Comparison of ENCODE assay signal across 1 worm cellular context in genomic region chrX:2242568-2243185, ce11.
TF ChIP-seq lines count a peak whose summit lies in the region.

TSS of gene rpl-11.2 (minus strand) at chrX:2242618.

TF ChIP-seq in whole organism, L4 larva, 104 proteins besides CTCF, POLR2A, EP300 and RAD21 (continued from another document):
- no peak for TF ChIP-seq lim-7 (GFP tag; IDR thresholded peaks at IDR 0.05; lab: Robert Waterston, UW)
- peak; percentile 97 for TF ChIP-seq nhr-77 (tag; optimal IDR thresholded peaks at IDR 0.05; lab: Kevin White, UChicago)
- TF ChIP-seq nhr-11 (tag; optimal IDR thresholded peaks at IDR 0.05; lab: Kevin White, UChicago), result peak; percentile 99
- TF ChIP-seq ztf-7 (tag; optimal IDR thresholded peaks at IDR 0.05; lab: Kevin White, UChicago), result peak; percentile 88
- TF ChIP-seq spr-3 (GFP tag; optimal IDR thresholded peaks at IDR 0.05; lab: Kevin White, UChicago), result peak; percentile 58
- no peak for TF ChIP-seq daf-8 (GFP tag; IDR thresholded peaks at IDR 0.05; lab: Robert Waterston, UW)
- peak; percentile 85 for TF ChIP-seq Y75B8A.6 (GFP tag; IDR thresholded peaks at IDR 0.05; lab: Robert Waterston, UW)
- peak in 1 of 2 experiments; percentile 88 for TF ChIP-seq hif-1 (tag; optimal IDR thresholded peaks at IDR 0.05; lab: Kevin White, UChicago)
- TF ChIP-seq mxl-2 (GFP tag; conservative IDR thresholded peaks at IDR 0.05; lab: Robert Waterston, UW), result no peak
- TF ChIP-seq nhr-41 (GFP tag; IDR thresholded peaks at IDR 0.05; lab: Robert Waterston, UW), result no peak
- TF ChIP-seq F26F4.8 (GFP tag; conservative IDR thresholded peaks at IDR 0.05; lab: Robert Waterston, UW), result no peak
- peak; percentile 99 for TF ChIP-seq fkh-10 (GFP tag; optimal IDR thresholded peaks at IDR 0.05; lab: Kevin White, UChicago)
- TF ChIP-seq hmg-1.1 (GFP tag; IDR thresholded peaks at IDR 0.05; lab: Robert Waterston, UW), result peak; percentile 94
- TF ChIP-seq dmd-6 (GFP tag; IDR thresholded peaks at IDR 0.05; lab: Robert Waterston, UW), result peak; percentile 96
- TF ChIP-seq ztf-11 (tag; optimal IDR thresholded peaks at IDR 0.05; lab: Kevin White, UChicago), result no peak
- TF ChIP-seq mes-2 (tag; optimal IDR thresholded peaks at IDR 0.05; lab: Kevin White, UChicago; ENCODE audit: poor library complexity, severe bottlenecking), result peak; percentile 93
- peak; percentile 73 for TF ChIP-seq zag-1 (tag; optimal IDR thresholded peaks at IDR 0.05; lab: Kevin White, UChicago)
- peak; percentile 86 for TF ChIP-seq T20F7.1 (GFP tag; optimal IDR thresholded peaks at IDR 0.05; lab: Kevin White, UChicago)
- peak; percentile 48; the same call in 1 of the 2 replicates for TF ChIP-seq mdt-29 (GFP tag; IDR thresholded peaks at IDR 0.05; lab: Robert Waterston, UW)
- peak; percentile 100 for TF ChIP-seq aha-1 (tag; lab: Kevin White, UChicago)
- peak; percentile 53 for TF ChIP-seq lin-15B (tag; optimal IDR thresholded peaks at IDR 0.05; lab: Kevin White, UChicago)
- peak; percentile 96 for TF ChIP-seq nhr-25 (tag; optimal IDR thresholded peaks at IDR 0.05; lab: Kevin White, UChicago; ENCODE audit: borderline replicate concordance, insufficient read depth)
- no peak for TF ChIP-seq skn-1 (tag; optimal IDR thresholded peaks at IDR 0.05; lab: Kevin White, UChicago)
- TF ChIP-seq T26A8.4 (GFP tag; IDR thresholded peaks at IDR 0.05; lab: Robert Waterston, UW), result peak; percentile 94
- peak; percentile 93 to 98 for TF ChIP-seq ZK546.5 (tag; optimal IDR thresholded peaks at IDR 0.05; lab: Kevin White, UChicago)
- no peak for TF ChIP-seq Y105C5A.15 (GFP tag; IDR thresholded peaks at IDR 0.05; lab: Robert Waterston, UW)
- peak; percentile 69; the same call in 1 of the 2 replicates for TF ChIP-seq daf-19 (GFP tag; conservative IDR thresholded peaks at IDR 0.05; lab: Robert Waterston, UW)
- no peak; the same call in none of the 2 replicates for TF ChIP-seq arid-1 (GFP tag; conservative IDR thresholded peaks at IDR 0.05; lab: Robert Waterston, UW)
- TF ChIP-seq dmd-9 (GFP tag; IDR thresholded peaks at IDR 0.05; lab: Robert Waterston, UW), result peak; percentile 65
- TF ChIP-seq spr-1 (tag; optimal IDR thresholded peaks at IDR 0.05; lab: Kevin White, UChicago), result peak; percentile 91
- peak; percentile 93 for TF ChIP-seq ceh-20 (GFP tag; IDR thresholded peaks at IDR 0.05; lab: Robert Waterston, UW)
- no peak for TF ChIP-seq nhr-76 (tag; optimal IDR thresholded peaks at IDR 0.05; lab: Kevin White, UChicago)
